Worm (Caenorhabditis elegans): ENCODE results near the gene Y51H7C.7.
A peak's percentile ranks its signal among the peaks of the same experiment; 100 is the strongest.

The Y51H7C.7 gene

ce11 chrII:1403056-1403455 is 687 bp downstream of the Y51H7C.7 start, which contains the start of the genes Y51H7C.41 and cogc-4 (continued):
- TF ChIP-seq Y53G8AR.9 (GFP tag; conservative IDR thresholded peaks at IDR 0.05) = no peak
- TF ChIP-seq lin-35 (GFP tag; optimal IDR thresholded peaks at IDR 0.05) = no peak
- TF ChIP-seq atf-7 (tag; optimal IDR thresholded peaks at IDR 0.05) = no peak
- TF ChIP-seq snpc-4 (GFP tag; optimal IDR thresholded peaks at IDR 0.05) = no peak
- no peak for TF ChIP-seq snpc-4 (tag; optimal IDR thresholded peaks at IDR 0.05)
- no peak for TF ChIP-seq mxl-1 (tag; optimal IDR thresholded peaks at IDR 0.05)
- no peak for TF ChIP-seq B0336.3 (GFP tag; IDR thresholded peaks at IDR 0.05)
- no peak for TF ChIP-seq F57C9.4 (tag; optimal IDR thresholded peaks at IDR 0.05)
- TF ChIP-seq rec-8 (tag; optimal IDR thresholded peaks at IDR 0.05) = no peak
- no peak for TF ChIP-seq let-607 (tag; optimal IDR thresholded peaks at IDR 0.05)
- TF ChIP-seq snpc-3.4 (tag; optimal IDR thresholded peaks at IDR 0.05) = no peak
- TF ChIP-seq mel-28 (tag; optimal IDR thresholded peaks at IDR 0.05; ENCODE audit: borderline replicate concordance) = no peak
- TF ChIP-seq T26A5.8 (tag; optimal IDR thresholded peaks at IDR 0.05) = no peak
- 0 out of 2 replicates have a peak, but pooled peaks have one; percentile 21 for TF ChIP-seq cebp-2 (GFP tag; IDR thresholded peaks at IDR 0.05)
- no peak for TF ChIP-seq nhr-179 (tag; optimal IDR thresholded peaks at IDR 0.05)
- TF ChIP-seq sea-2 (GFP tag; IDR thresholded peaks at IDR 0.05) = no peak
- TF ChIP-seq Y67H2A.10 (GFP tag; conservative IDR thresholded peaks at IDR 0.05) = no peak
- TF ChIP-seq lin-40 (tag; optimal IDR thresholded peaks at IDR 0.05) = no peak
- TF ChIP-seq K11D2.4 (GFP tag; IDR thresholded peaks at IDR 0.05) = no peak
- TF ChIP-seq sptf-2 (GFP tag; optimal IDR thresholded peaks at IDR 0.05) = no peak
- TF ChIP-seq T07F8.4 (tag; optimal IDR thresholded peaks at IDR 0.05) = no peak
- TF ChIP-seq egrh-3 (GFP tag; IDR thresholded peaks at IDR 0.05) = no peak
- no peak for TF ChIP-seq hlh-12 (tag; optimal IDR thresholded peaks at IDR 0.05)
- peak; percentile 59 for TF ChIP-seq ztf-18 (tag; optimal IDR thresholded peaks at IDR 0.05)
- no peak for TF ChIP-seq ceh-79 (tag; optimal IDR thresholded peaks at IDR 0.05)
- no peak for TF ChIP-seq dpff-1 (tag; optimal IDR thresholded peaks at IDR 0.05)
- peak; percentile 42 for TF ChIP-seq F49E8.2 (tag; optimal IDR thresholded peaks at IDR 0.05; ENCODE audit: insufficient read depth)
- TF ChIP-seq F55B11.4 (tag; optimal IDR thresholded peaks at IDR 0.05; ENCODE audit: borderline replicate concordance, insufficient read depth) = no peak

ce11 chrII:1411372-1411771 is 9.0 kb downstream of the Y51H7C.7 start, which contains the start of gene Y51H7C.9:
Y51H7C.9 (minus strand) TSS chrII:1411472.
- TF ChIP-seq ztf-18 (tag; optimal IDR thresholded peaks at IDR 0.05) (no peak), ceh-100 (GFP tag; IDR thresholded peaks at IDR 0.05) (no peak), F22D6.2 (tag; optimal IDR thresholded peaks at IDR 0.05) (no peak), lin-54 (GFP tag; optimal IDR thresholded peaks at IDR 0.05) (no peak), madf-8 (GFP tag; conservative IDR thresholded peaks at IDR 0.05) (no peak), Y79H2A.3 (GFP tag; conservative IDR thresholded peaks at IDR 0.05) (no peak), ZK185.1 (tag; optimal IDR thresholded peaks at IDR 0.05; ENCODE audit: poor library complexity, severe bottlenecking) (no peak), die-1 (tag; optimal IDR thresholded peaks at IDR 0.05) (no peak), sea-2 (GFP tag; IDR thresholded peaks at IDR 0.05) (no peak), ceh-79 (tag; optimal IDR thresholded peaks at IDR 0.05) (no peak), Y53F4B.3 (GFP tag; IDR thresholded peaks at IDR 0.05) (no peak), hmg-20 (GFP tag; IDR thresholded peaks at IDR 0.05) (no peak), ets-4 (GFP tag; optimal IDR thresholded peaks at IDR 0.05) (no peak), rpc-1 (optimal IDR thresholded peaks at IDR 0.05) (no peak), rpc-1 (tag; optimal IDR thresholded peaks at IDR 0.05) (no peak), ztf-6 (GFP tag; IDR thresholded peaks at IDR 0.05) (no peak), snpc-1.3 (tag; optimal IDR thresholded peaks at IDR 0.05; ENCODE audit: insufficient read depth) (no peak), nfya-1 (tag; optimal IDR thresholded peaks at IDR 0.05; ENCODE audit: borderline replicate concordance, insufficient read depth) (no peak), sdz-38 (tag; optimal IDR thresholded peaks at IDR 0.05) (no peak), snpc-1.1 (tag; optimal IDR thresholded peaks at IDR 0.05; ENCODE audit: insufficient read depth) (no peak), lag-1 (GFP tag; IDR thresholded peaks at IDR 0.05) (no peak)
